Fruit fly (Drosophila melanogaster) whole organism, adult: ENCODE measurements around the gene dj-1beta.
A peak's percentile ranks its signal among the peaks of the same experiment; 100 is the strongest.

Experiments
- CG11617 ChIP-seq: fragments of 200-800 bp; sonication (Bioruptor generic); optimal IDR thresholded peaks from 2 replicates; lab custom pipeline; 2017; ENCODE audit warnings: mild to moderate bottlenecking, missing biosample characterization, missing genetic modification reagents, missing genetic modification characterization
- CG7045 ChIP-seq: fragments of 200-800 bp; sonication (Bioruptor generic); optimal IDR thresholded peaks from 2 replicates; lab custom pipeline; 2017; ENCODE audit warnings: missing biosample characterization, mild to moderate bottlenecking, missing genetic modification characterization
- CG7101 ChIP-seq: fragments of 200-800 bp; sonication (Bioruptor generic); optimal IDR thresholded peaks from 2 replicates; lab custom pipeline; 2018; ENCODE audit warnings: missing biosample characterization, mild to moderate bottlenecking, missing genetic modification characterization, moderate library complexity
- Mnt ChIP-seq: fragments of 200-800 bp; sonication (Bioruptor generic); optimal IDR thresholded peaks from 2 replicates; lab custom pipeline; 2016; ENCODE audit warnings: missing biosample characterization, mild to moderate bottlenecking, missing genetic modification characterization
- cic ChIP-seq: fragments of 200-800 bp; sonication (Bioruptor generic); optimal IDR thresholded peaks from 2 replicates; lab custom pipeline; 2017; ENCODE audit warnings: missing biosample characterization, mild to moderate bottlenecking, missing genetic modification characterization, moderate library complexity
- cnc ChIP-seq, 2 experiments: fragments of >200 bp; optimal IDR thresholded peaks; 2 replicates each; lab custom pipeline; 2017
- kay ChIP-seq: fragments of 200-800 bp; sonication (Bioruptor generic); peaks from one replicate; lab custom pipeline; 2016; ENCODE audit warnings: missing biosample characterization, missing genetic modification characterization, borderline replicate concordance
- ovo ChIP-seq: fragments of 200-800 bp; sonication (Bioruptor generic); optimal IDR thresholded peaks from 2 replicates; lab custom pipeline; 2016; ENCODE audit warnings: missing biosample characterization, missing genetic modification characterization
- tj ChIP-seq: fragments of 200-800 bp; sonication (Bioruptor generic); optimal IDR thresholded peaks from 3 replicates; lab custom pipeline; 2017; ENCODE audit warnings: missing biosample characterization, mild to moderate bottlenecking, missing genetic modification characterization, moderate library complexity
- toe ChIP-seq: fragments of 200-800 bp; sonication (Bioruptor generic); optimal IDR thresholded peaks from 2 replicates; lab custom pipeline; 2016; ENCODE audit warnings: missing biosample characterization, missing genetic modification characterization

- no peak for TF ChIP-seq CG11617 (GFP tag; lab: Kevin White, UChicago)
- TF ChIP-seq CG7045 (GFP tag; lab: Kevin White, UChicago), result no peak
- peak; percentile 22 for TF ChIP-seq cic (GFP tag; lab: Kevin White, UChicago)
- TF ChIP-seq toe (GFP tag; lab: Kevin White, UChicago), result no peak
- peak; percentile 74 for TF ChIP-seq tj (GFP tag; lab: Kevin White, UChicago)
- no peak for TF ChIP-seq CG7101
- no peak for TF ChIP-seq cnc (optimal IDR thresholded peaks at IDR 0.05; lab: Kevin White, UChicago)
- no peak for TF ChIP-seq ovo
- TF ChIP-seq kay (GFP tag; lab: Kevin White, UChicago), result no peak
- no peak for TF ChIP-seq Mnt
Measured at dm6 chr3R:30805762-30806371, 1.1 kb upstream of the dj-1beta start.
